Fruit fly (Drosophila melanogaster) whole organism, pupa: ENCODE measurements around the gene lgs.

Experiments
- CG10348 ChIP-seq: fragments of 200-800 bp; sonication (Bioruptor generic); IDR thresholded peaks from 2 replicates; pipeline ENCODE4 v1.3.6; 2022; ENCODE audit warnings: missing biosample characterization, missing genetic modification characterization
- CG12605 ChIP-seq: fragments of 200-800 bp; sonication (Bioruptor generic); IDR thresholded peaks from 2 replicates; pipeline ENCODE4 v1.3.6; 2022; ENCODE audit warnings: missing biosample characterization, missing genetic modification characterization
- CG13204 ChIP-seq: fragments of 200-800 bp; sonication (Bioruptor generic); optimal IDR thresholded peaks from 2 replicates; lab custom pipeline; 2018; ENCODE audit warnings: missing biosample characterization, mild to moderate bottlenecking, missing genetic modification characterization, moderate library complexity
- CG14655 ChIP-seq: fragments of 200-800 bp; sonication (Bioruptor generic); optimal IDR thresholded peaks from 3 replicates; lab custom pipeline; 2017; ENCODE audit warnings: mild to moderate bottlenecking, missing biosample characterization, missing genetic modification reagents, missing genetic modification characterization
- CG15710 ChIP-seq: fragments of 200-800 bp; sonication (Bioruptor generic); optimal IDR thresholded peaks from 2 replicates; lab custom pipeline; 2018; ENCODE audit warnings: missing biosample characterization, mild to moderate bottlenecking, missing genetic modification characterization, moderate library complexity
- CG32121 ChIP-seq: fragments of 200-800 bp; sonication (Bioruptor generic); IDR thresholded peaks from 2 replicates; pipeline ENCODE4 v1.3.6; 2022; ENCODE audit warnings: missing biosample characterization, missing genetic modification characterization
- CG34367 ChIP-seq: fragments of 200-800 bp; sonication (Bioruptor generic); optimal IDR thresholded peaks from 2 replicates; lab custom pipeline; 2018; ENCODE audit warnings: missing biosample characterization, mild to moderate bottlenecking, missing genetic modification characterization
- CG4496 ChIP-seq: fragments of 200-800 bp; sonication (Bioruptor generic); IDR thresholded peaks from 3 replicates; pipeline ENCODE4 v1.3.6; 2022; ENCODE audit warnings: missing biosample characterization, missing genetic modification characterization
- CG8301 ChIP-seq: fragments of 200-800 bp; sonication (Bioruptor generic); optimal IDR thresholded peaks from 2 replicates; lab custom pipeline; 2018; ENCODE audit warnings: missing biosample characterization, mild to moderate bottlenecking, missing genetic modification characterization
- CG9948 ChIP-seq: fragments of 200-800 bp; sonication (Bioruptor generic); optimal IDR thresholded peaks from 2 replicates; lab custom pipeline; 2018; ENCODE audit warnings: missing biosample characterization, mild to moderate bottlenecking, missing genetic modification characterization, moderate library complexity
- EcR ChIP-seq: fragments of 200-800 bp; sonication (Bioruptor generic); optimal IDR thresholded peaks from 3 replicates; lab custom pipeline; 2019; ENCODE audit warnings: missing biosample characterization, missing genetic modification characterization, mild to moderate bottlenecking, moderate library complexity, missing genetic modification reagents
- Pif1A ChIP-seq: fragments of 200-800 bp; sonication (Bioruptor generic); optimal IDR thresholded peaks from 3 replicates; lab custom pipeline; 2016; ENCODE audit warnings: missing biosample characterization, missing genetic modification characterization
- Snoo ChIP-seq: fragments of 200-800 bp; sonication (Bioruptor generic); optimal IDR thresholded peaks from 3 replicates; lab custom pipeline; 2017; ENCODE audit warnings: missing biosample characterization, mild to moderate bottlenecking, missing genetic modification characterization, inconsistent platforms
- fd96Ca ChIP-seq: fragments of 200-800 bp; sonication (Bioruptor generic); IDR thresholded peaks from 3 replicates; pipeline ENCODE4 v1.3.6; 2022; ENCODE audit warnings: missing biosample characterization, missing genetic modification characterization

DNA sequence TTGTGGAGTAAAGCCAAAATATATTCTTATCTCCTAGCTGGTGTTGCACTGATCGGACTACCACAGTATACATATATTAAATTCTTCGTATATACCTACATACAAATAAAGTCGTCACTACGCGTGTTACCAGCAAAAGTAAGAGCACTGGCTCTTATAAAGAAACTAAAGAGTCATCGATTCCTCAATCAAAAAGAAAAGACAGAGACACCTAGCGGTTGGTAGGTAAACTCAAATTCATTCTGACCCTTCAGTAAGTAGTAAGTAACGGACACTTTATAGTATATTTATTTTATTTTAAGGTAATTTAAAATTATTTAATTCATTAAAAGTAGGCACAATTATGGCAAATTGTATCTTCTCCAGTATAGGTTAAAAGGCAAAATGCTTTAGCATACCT is 39.4 kb downstream of the lgs start:
- TF ChIP-seq Pif1A (GFP tag; lab: Kevin White, UChicago) (peak; percentile 50), CG10348 (GFP tag; lab: Robert Waterston, UW) (no peak), CG8301 (tag; lab: Kevin White, UChicago) (peak; percentile 24), fd96Ca (GFP tag; lab: Robert Waterston, UW) (no peak), CG9948 (tag; lab: Kevin White, UChicago) (no peak), CG32121 (no peak), CG4496 (GFP tag; lab: Robert Waterston, UW) (no peak), CG15710 (no peak), EcR (GFP tag; lab: Kevin White, UChicago) (no peak), CG12605 (GFP tag; lab: Robert Waterston, UW) (no peak), CG34367 (tag; lab: Kevin White, UChicago) (no peak), CG13204 (GFP tag; lab: Kevin White, UChicago) (no peak), CG14655 (GFP tag; lab: Kevin White, UChicago) (peak; percentile 60), Snoo (peak; percentile 27)
